Fruit fly (Drosophila melanogaster) whole organism, wandering third instar larva: ENCODE measurements around the gene CG33270.

Experiments used
- Abd-B ChIP-seq: fragments of >200 bp; optimal IDR thresholded peaks from 2 replicates; lab custom pipeline; 2017; ENCODE audit warnings: missing biosample characterization, missing genetic modification characterization
- CG32264 ChIP-seq: fragments of 200-800 bp; sonication (Bioruptor generic); optimal IDR thresholded peaks from 2 replicates; lab custom pipeline; 2016; ENCODE audit warnings: missing biosample characterization, missing genetic modification characterization
- CG9705 ChIP-seq: fragments of 200-800 bp; sonication (Bioruptor generic); optimal IDR thresholded peaks from 2 replicates; lab custom pipeline; 2018; ENCODE audit warnings: missing biosample characterization, mild to moderate bottlenecking, missing genetic modification characterization
- CrebA ChIP-seq: fragments of 200-800 bp; sonication (Bioruptor generic); optimal IDR thresholded peaks from 2 replicates; lab custom pipeline; 2016; ENCODE audit warnings: missing biosample characterization, mild to moderate bottlenecking, missing genetic modification characterization, borderline replicate concordance
- Dfd ChIP-seq: fragments of >200 bp; optimal IDR thresholded peaks from 2 replicates; lab custom pipeline; 2017; ENCODE audit warnings: missing biosample characterization, missing genetic modification characterization
- Dif ChIP-seq: fragments of 200-275, 200-300 bp; sonication (Bioruptor generic); optimal IDR thresholded peaks from 2 replicates; lab custom pipeline; 2018; ENCODE audit warnings: missing biosample characterization, missing genetic modification characterization; ENCODE audit not compliant: partially characterized antibody
- GATAd ChIP-seq: sonication (Bioruptor generic); optimal IDR thresholded peaks from 2 replicates; lab custom pipeline; 2016; ENCODE audit warnings: missing biosample characterization, missing genetic modification characterization
- HLH106 ChIP-seq: fragments of 200-800 bp; optimal IDR thresholded peaks from 3 replicates; lab custom pipeline; 2019; ENCODE audit warnings: missing biosample characterization, mild to moderate bottlenecking, missing genetic modification characterization, moderate library complexity
- Hnf4 ChIP-seq: fragments of 200-800 bp; sonication (Bioruptor generic); optimal IDR thresholded peaks from 2 replicates; lab custom pipeline; 2016; ENCODE audit warnings: missing biosample characterization, mild to moderate bottlenecking, missing genetic modification characterization
- Hr78 ChIP-seq: fragments of >200 bp; optimal IDR thresholded peaks from 2 replicates; lab custom pipeline; 2017; ENCODE audit warnings: missing biosample characterization, missing genetic modification characterization
- Hr83 ChIP-seq: fragments of 200-300 bp; sonication (Bioruptor generic); optimal IDR thresholded peaks from 2 replicates; lab custom pipeline; 2016; ENCODE audit warnings: missing biosample characterization, mild to moderate bottlenecking, missing genetic modification characterization, moderate library complexity; ENCODE audit not compliant: poor library complexity, severe bottlenecking
- Jra ChIP-seq: sonication (Bioruptor generic); optimal IDR thresholded peaks from 2 replicates; lab custom pipeline; 2016; ENCODE audit warnings: missing biosample characterization, missing genetic modification characterization
- Mio ChIP-seq: sonication (Bioruptor generic); optimal IDR thresholded peaks from 2 replicates; lab custom pipeline; 2016; ENCODE audit warnings: missing biosample characterization, missing genetic modification characterization
- Myc ChIP-seq: fragments of >200 bp; optimal IDR thresholded peaks from 2 replicates; lab custom pipeline; 2017
- N ChIP-seq: fragments of >200 bp; optimal IDR thresholded peaks from 2 replicates; lab custom pipeline; 2018; ENCODE audit warnings: missing biosample characterization, missing external identifiers, missing genetic modification characterization
- OdsH ChIP-seq: fragments of 200-800 bp; sonication (Bioruptor generic); optimal IDR thresholded peaks from 2 replicates; lab custom pipeline; 2016; ENCODE audit warnings: missing biosample characterization, mild to moderate bottlenecking, missing genetic modification characterization
- Rel ChIP-seq, 2 experiments: fragments of 200-800 bp; sonication (Bioruptor generic) in 1 of 2; optimal IDR thresholded peaks; 2 replicates in 1 of 2; 3 replicates in 1 of 2; lab custom pipeline; 2016 to 2019; ENCODE audit warnings: mild to moderate bottlenecking in 2 of 2, missing biosample characterization in 2 of 2, missing genetic modification characterization in 2 of 2, moderate library complexity in 1 of 2
- Sp1 ChIP-seq: fragments of 200-800 bp; sonication (Bioruptor generic); optimal IDR thresholded peaks from 3 replicates; lab custom pipeline; 2019; ENCODE audit warnings: missing biosample characterization, mild to moderate bottlenecking, missing genetic modification characterization, moderate library complexity
- Vsx2 ChIP-seq: fragments of 200-300, 225-300 bp; sonication (Bioruptor generic); optimal IDR thresholded peaks from 2 replicates; lab custom pipeline; 2018; ENCODE audit warnings: missing biosample characterization, missing genetic modification characterization; ENCODE audit not compliant: partially characterized antibody
- br ChIP-seq: fragments of 200-800 bp; sonication (Bioruptor generic); optimal IDR thresholded peaks from 2 replicates; lab custom pipeline; 2016; ENCODE audit warnings: missing biosample characterization, missing genetic modification characterization
- brk ChIP-seq: fragments of 200-800 bp; sonication (Bioruptor generic); optimal IDR thresholded peaks from 2 replicates; lab custom pipeline; 2016; ENCODE audit warnings: missing biosample characterization, mild to moderate bottlenecking, missing genetic modification characterization
- dl ChIP-seq, 2 experiments: fragments of 175-275, 200-275 bp in 1 of 2; fragments of 200-275 bp in 1 of 2; sonication (Bioruptor generic); optimal IDR thresholded peaks; lab custom pipeline; 2018; ENCODE audit warnings: mild to moderate bottlenecking in 2 of 2, missing biosample characterization in 2 of 2, missing genetic modification characterization in 2 of 2, moderate library complexity in 2 of 2; ENCODE audit not compliant: partially characterized antibody in 2 of 2, insufficient read depth in 1 of 2
- dmrt93B ChIP-seq: fragments of 200-800 bp; sonication (Bioruptor generic); optimal IDR thresholded peaks from 2 replicates; lab custom pipeline; 2018; ENCODE audit warnings: missing biosample characterization, mild to moderate bottlenecking, missing genetic modification characterization
- dsf ChIP-seq: sonication (Bioruptor generic); optimal IDR thresholded peaks from 2 replicates; lab custom pipeline; 2016; ENCODE audit warnings: missing biosample characterization, missing genetic modification characterization, borderline replicate concordance
- ey ChIP-seq: fragments of 200-800 bp; sonication (Bioruptor generic); optimal IDR thresholded peaks from 2 replicates; lab custom pipeline; 2016; ENCODE audit warnings: missing biosample characterization, missing genetic modification characterization
- foxo ChIP-seq, 2 experiments: fragments of 200-800 bp; sonication (Bioruptor generic); optimal IDR thresholded peaks; 2 replicates in 1 of 2; 3 replicates in 1 of 2; lab custom pipeline; 2016 to 2017; ENCODE audit warnings: missing biosample characterization in 2 of 2, missing genetic modification characterization in 2 of 2
- fru ChIP-seq: fragments of 200-800 bp; sonication (Bioruptor generic); optimal IDR thresholded peaks from 3 replicates; lab custom pipeline; 2016; ENCODE audit warnings: missing biosample characterization, mild to moderate bottlenecking, missing genetic modification characterization
- h ChIP-seq: fragments of 200-800 bp; sonication (Bioruptor generic); optimal IDR thresholded peaks from 3 replicates; lab custom pipeline; 2016; ENCODE audit warnings: missing biosample characterization, mild to moderate bottlenecking, missing genetic modification characterization
- jim ChIP-seq: fragments of 175-275, 200-325 bp; sonication (Bioruptor generic); optimal IDR thresholded peaks from 2 replicates; lab custom pipeline; 2016; ENCODE audit warnings: missing biosample characterization, mild to moderate bottlenecking, missing genetic modification characterization
- lola ChIP-seq: fragments of >200 bp; optimal IDR thresholded peaks from 2 replicates; lab custom pipeline; 2017; ENCODE audit warnings: missing biosample characterization, missing genetic modification characterization
- pan ChIP-seq: fragments of >200 bp; optimal IDR thresholded peaks from 2 replicates; lab custom pipeline; 2017
- psq ChIP-seq: fragments of 200-800 bp; sonication (Bioruptor generic); optimal IDR thresholded peaks from 3 replicates; lab custom pipeline; 2017; ENCODE audit warnings: missing biosample characterization, mild to moderate bottlenecking, missing genetic modification characterization, moderate library complexity
- rgr ChIP-seq: fragments of 200-800 bp; sonication (Bioruptor generic); optimal IDR thresholded peaks from 3 replicates; lab custom pipeline; 2016; ENCODE audit warnings: missing biosample characterization, mild to moderate bottlenecking, missing genetic modification characterization
- sage ChIP-seq: fragments of 200-800 bp; sonication (Bioruptor generic); optimal IDR thresholded peaks from 2 replicates; lab custom pipeline; 2016; ENCODE audit warnings: missing biosample characterization, mild to moderate bottlenecking, missing genetic modification characterization
- sv ChIP-seq: fragments of 200-800 bp; sonication (Bioruptor generic); optimal IDR thresholded peaks from 3 replicates; lab custom pipeline; 2016; ENCODE audit warnings: missing biosample characterization, missing genetic modification characterization
- tai ChIP-seq: sonication (Bioruptor generic); optimal IDR thresholded peaks from 2 replicates; lab custom pipeline; 2016; ENCODE audit warnings: missing biosample characterization, missing genetic modification characterization
- usp ChIP-seq: fragments of >200 bp; optimal IDR thresholded peaks from 2 replicates; lab custom pipeline; 2017; ENCODE audit warnings: missing biosample characterization, missing genetic modification characterization
- woc ChIP-seq: sonication (Bioruptor generic); optimal IDR thresholded peaks from 2 replicates; lab custom pipeline; 2016; ENCODE audit warnings: missing biosample characterization, mild to moderate bottlenecking, missing genetic modification characterization

The CG33270 gene

DNA sequence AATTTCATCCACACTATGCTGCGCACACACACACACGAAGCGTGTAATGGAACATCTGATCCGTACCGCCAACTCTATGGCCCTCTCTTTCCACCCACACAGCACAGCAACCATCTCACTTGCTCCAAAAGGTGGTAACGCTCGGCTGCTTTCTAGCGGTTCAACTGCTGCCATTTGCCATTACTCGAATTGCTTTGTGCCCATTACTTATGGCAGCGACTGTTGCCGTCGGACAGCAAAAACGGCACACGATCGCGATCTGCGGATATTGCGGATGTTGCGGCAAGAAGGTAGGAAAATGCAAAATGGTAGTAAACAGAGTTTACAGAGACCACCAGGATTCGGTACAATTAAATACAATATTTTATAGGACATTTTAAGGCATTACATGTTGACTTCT lies 23.6 kb downstream of the CG33270 start:
- TF ChIP-seq HLH106 (tag; lab: Kevin White, UChicago): no peak
- no peak for TF ChIP-seq woc (GFP tag; lab: Kevin White, UChicago)
- no peak for TF ChIP-seq Dif (GFP tag; lab: Kevin White, UChicago)
- no peak for TF ChIP-seq h (GFP tag; lab: Kevin White, UChicago)
- no peak for TF ChIP-seq dmrt93B (GFP tag; lab: Kevin White, UChicago)
- TF ChIP-seq Hr78 (GFP tag; lab: Kevin White, UChicago): no peak
- TF ChIP-seq usp (GFP tag; lab: Kevin White, UChicago): no peak
- TF ChIP-seq foxo (GFP tag; optimal IDR thresholded peaks at IDR 0.05; lab: Kevin White, UChicago): no peak
- TF ChIP-seq rgr: no peak
- no peak for TF ChIP-seq Hr83 (GFP tag; lab: Kevin White, UChicago)
- no peak for TF ChIP-seq Rel (GFP tag; optimal IDR thresholded peaks at IDR 0.05; lab: Kevin White, UChicago)
- no peak for TF ChIP-seq Rel (tag; optimal IDR thresholded peaks at IDR 0.05; lab: Kevin White, UChicago)
- no peak for TF ChIP-seq dl (GFP tag; optimal IDR thresholded peaks at IDR 0.05; lab: Kevin White, UChicago; ENCODE audit: insufficient read depth in 1 of 2, partially characterized antibody in 2 of 2)
- TF ChIP-seq N (GFP tag; lab: Kevin White, UChicago): no peak
- no peak for TF ChIP-seq ey (GFP tag; lab: Kevin White, UChicago)
- TF ChIP-seq, all 38 proteins: peak for 0

- peak; percentile 44 for TF ChIP-seq rgr
- peak; percentile 55 for TF ChIP-seq OdsH (GFP tag; lab: Kevin White, UChicago)
- TF ChIP-seq ey (GFP tag; lab: Kevin White, UChicago): peak; percentile 54
- TF ChIP-seq foxo (GFP tag; optimal IDR thresholded peaks at IDR 0.05; lab: Kevin White, UChicago): peak in 1 of 2 experiments; percentile 60
- no peak for TF ChIP-seq Dif (GFP tag; lab: Kevin White, UChicago)
- TF ChIP-seq CG9705 (GFP tag; lab: Kevin White, UChicago): no peak
- TF ChIP-seq br: peak; percentile 45
- no peak for TF ChIP-seq Mio (GFP tag; lab: Kevin White, UChicago)
- TF ChIP-seq psq (GFP tag; lab: Kevin White, UChicago): peak; percentile 60
- no peak for TF ChIP-seq Vsx2 (GFP tag; lab: Kevin White, UChicago)
- no peak for TF ChIP-seq Myc (lab: Kevin White, UChicago)
- no peak for TF ChIP-seq GATAd (GFP tag; lab: Kevin White, UChicago)
- peak; percentile 38 for TF ChIP-seq Sp1 (GFP tag; lab: Kevin White, UChicago)
- TF ChIP-seq woc (GFP tag; lab: Kevin White, UChicago): no peak
- TF ChIP-seq brk: peak; percentile 11
- TF ChIP-seq dl (GFP tag; optimal IDR thresholded peaks at IDR 0.05; lab: Kevin White, UChicago; ENCODE audit: insufficient read depth in 1 of 2, partially characterized antibody in 2 of 2): no peak
- no peak for TF ChIP-seq lola (GFP tag; lab: Kevin White, UChicago)
- TF ChIP-seq tai (GFP tag; lab: Kevin White, UChicago): no peak
- TF ChIP-seq dmrt93B (GFP tag; lab: Kevin White, UChicago): no peak
- TF ChIP-seq HLH106 (tag; lab: Kevin White, UChicago): peak; percentile 57
- no peak for TF ChIP-seq Hr83 (GFP tag; lab: Kevin White, UChicago)
- no peak for TF ChIP-seq Jra (GFP tag; lab: Kevin White, UChicago)
- no peak for TF ChIP-seq usp (GFP tag; lab: Kevin White, UChicago)
- TF ChIP-seq CG32264 (GFP tag; lab: Kevin White, UChicago): no peak
- TF ChIP-seq sv (GFP tag; lab: Kevin White, UChicago): peak; percentile 72
- TF ChIP-seq pan (lab: Kevin White, UChicago): no peak
- no peak for TF ChIP-seq Rel (GFP tag; optimal IDR thresholded peaks at IDR 0.05; lab: Kevin White, UChicago)
- TF ChIP-seq Rel (tag; optimal IDR thresholded peaks at IDR 0.05; lab: Kevin White, UChicago): no peak
- TF ChIP-seq fru (GFP tag; lab: Kevin White, UChicago): peak; percentile 47
- TF ChIP-seq N (GFP tag; lab: Kevin White, UChicago): no peak
- peak; percentile 72 for TF ChIP-seq h (GFP tag; lab: Kevin White, UChicago)
- TF ChIP-seq Abd-B: no peak
- peak; percentile 54 for TF ChIP-seq sage
- TF ChIP-seq CrebA (GFP tag; lab: Kevin White, UChicago): no peak
- TF ChIP-seq Hnf4 (GFP tag; lab: Kevin White, UChicago): peak; percentile 47
- no peak for TF ChIP-seq jim
- TF ChIP-seq Dfd (GFP tag; lab: Kevin White, UChicago): no peak
- no peak for TF ChIP-seq Hr78 (GFP tag; lab: Kevin White, UChicago)
- TF ChIP-seq dsf (GFP tag; lab: Kevin White, UChicago): no peak
Observed at dm6 chr3L:11554338-11554737, 24.1 kb downstream of the CG33270 start.
